Worm (Caenorhabditis elegans): Measurements from ENCODE around the gene R160.12.

- TF ChIP-seq T07F8.4 (tag; optimal IDR thresholded peaks at IDR 0.05) (no peak), Y56A3A.18 (GFP tag; IDR thresholded peaks at IDR 0.05) (no peak), ama-1 (optimal IDR thresholded peaks at IDR 0.05) (no peak), ama-1 (GFP tag; optimal IDR thresholded peaks at IDR 0.05) (no peak), T26A5.8 (tag; optimal IDR thresholded peaks at IDR 0.05) (no peak), him-1 (tag; optimal IDR thresholded peaks at IDR 0.05) (no peak), F55B11.4 (tag; optimal IDR thresholded peaks at IDR 0.05; ENCODE audit: borderline replicate concordance, insufficient read depth) (no peak), egl-18 (GFP tag; IDR thresholded peaks at IDR 0.05) (no peak), mxl-1 (tag; optimal IDR thresholded peaks at IDR 0.05) (no peak), unc-130 (GFP tag; optimal IDR thresholded peaks at IDR 0.05) (no peak), snpc-1.1 (tag; optimal IDR thresholded peaks at IDR 0.05; ENCODE audit: insufficient read depth) (no peak), B0261.1 (tag; optimal IDR thresholded peaks at IDR 0.05) (no peak), dpff-1 (tag; optimal IDR thresholded peaks at IDR 0.05) (no peak), nhr-27 (tag; optimal IDR thresholded peaks at IDR 0.05) (no peak), aptf-3 (GFP tag; IDR thresholded peaks at IDR 0.05) (no peak)
Observed at ce11 chrX:4368800-4369199, 8.8 kb downstream of the R160.12 start, which contains the start of gene R160.4.

Data from whole organism, young adult.